Worm (Caenorhabditis elegans): ENCODE results near the gene Y5H2A.4.
A peak's percentile ranks its signal among the peaks of the same experiment; 100 is the strongest.

The Y5H2A.4 gene

ce11 chrV:2238012-2238411 lies 36.1 kb downstream of the Y5H2A.4 start:
- TF ChIP-seq fkh-4 (tag; optimal IDR thresholded peaks at IDR 0.05; ENCODE audit: borderline replicate concordance), result no peak
- peak in 2 of 6 experiments; percentile 5 to 74 for TF ChIP-seq elt-3 (tag; optimal IDR thresholded peaks at IDR 0.05)
- peak; percentile 71 for TF ChIP-seq nhr-20 (tag; optimal IDR thresholded peaks at IDR 0.05)
- peak in 1 of 2 experiments; percentile 23 for TF ChIP-seq lin-35 (GFP tag; optimal IDR thresholded peaks at IDR 0.05)
- no peak for TF ChIP-seq mef-2 (tag; optimal IDR thresholded peaks at IDR 0.05)

ce11 chrV:2235848-2236247 lies 38.3 kb downstream of the Y5H2A.4 start, which contains the start of gene cyp-33C4:
TSS of gene cyp-33C4 (plus strand) at chrV:2236140.
- TF ChIP-seq snu-23 (GFP tag; optimal IDR thresholded peaks at IDR 0.05), result peak; percentile 60
- TF ChIP-seq nhr-19 (GFP tag; conservative IDR thresholded peaks at IDR 0.05), result no peak; the same call in 1 of the 2 replicates
- TF ChIP-seq ztf-11 (tag; optimal IDR thresholded peaks at IDR 0.05), result no peak
- TF ChIP-seq dsc-1 (tag; optimal IDR thresholded peaks at IDR 0.05), result no peak
- peak; percentile 86 for TF ChIP-seq nhr-20 (tag; optimal IDR thresholded peaks at IDR 0.05)
- no peak for TF ChIP-seq xbp-1 (tag; optimal IDR thresholded peaks at IDR 0.05)
- TF ChIP-seq lin-35 (GFP tag; optimal IDR thresholded peaks at IDR 0.05), result peak in 1 of 2 experiments; percentile 35
- TF ChIP-seq nhr-71 (tag; optimal IDR thresholded peaks at IDR 0.05), result peak; percentile 58
- TF ChIP-seq vab-15 (tag; optimal IDR thresholded peaks at IDR 0.05), result no peak
- TF ChIP-seq nhr-47 (tag; optimal IDR thresholded peaks at IDR 0.05), result peak; percentile 33
- peak in 1 of 3 experiments; percentile 26 for TF ChIP-seq dpl-1 (GFP tag; optimal IDR thresholded peaks at IDR 0.05)
- TF ChIP-seq elt-2 (tag; optimal IDR thresholded peaks at IDR 0.05), result peak; percentile 18
- TF ChIP-seq ces-1 (GFP tag; optimal IDR thresholded peaks at IDR 0.05), result no peak
- peak; percentile 13 for TF ChIP-seq mep-1 (tag; optimal IDR thresholded peaks at IDR 0.05)
- TF ChIP-seq ceh-82 (tag; optimal IDR thresholded peaks at IDR 0.05), result peak in 1 of 3 experiments; percentile 20
- TF ChIP-seq ceh-8 (GFP tag; optimal IDR thresholded peaks at IDR 0.05), result no peak
- no peak for TF ChIP-seq F16B12.6 (tag; optimal IDR thresholded peaks at IDR 0.05)
- TF ChIP-seq fkh-8 (tag; optimal IDR thresholded peaks at IDR 0.05), result peak; percentile 55
- TF ChIP-seq blmp-1 (tag; optimal IDR thresholded peaks at IDR 0.05), result peak; percentile 80
- no peak for TF ChIP-seq lin-14 (GFP tag; optimal IDR thresholded peaks at IDR 0.05)
- peak in 1 of 2 experiments; percentile 42 for TF ChIP-seq lsy-2 (tag; optimal IDR thresholded peaks at IDR 0.05)
- TF ChIP-seq efl-1 (optimal IDR thresholded peaks at IDR 0.05), result peak; percentile 26 to 48
- peak; percentile 13 to 82 for TF ChIP-seq efl-1 (GFP tag; optimal IDR thresholded peaks at IDR 0.05 in 1 of 2)
- TF ChIP-seq grh-1 (GFP tag; IDR thresholded peaks at IDR 0.05), result no peak
- no peak for TF ChIP-seq tbx-2 (tag; optimal IDR thresholded peaks at IDR 0.05)
- peak; percentile 34 for TF ChIP-seq swsn-7 (tag; optimal IDR thresholded peaks at IDR 0.05)

- TF ChIP-seq aha-1 (tag; optimal IDR thresholded peaks at IDR 0.05), result no peak
- no peak for TF ChIP-seq efl-1 (optimal IDR thresholded peaks at IDR 0.05)
- peak in 1 of 2 experiments; percentile 70 for TF ChIP-seq efl-1 (GFP tag; optimal IDR thresholded peaks at IDR 0.05 in 1 of 2)
Measured at ce11 chrV:2233177-2233576, 41.0 kb downstream of the Y5H2A.4 start, which contains the start of gene nhr-96. TSS of gene nhr-96 (plus strand) at chrV:2233477.

ce11 chrV:2230912-2231311 lies 43.2 kb downstream of the Y5H2A.4 start, which contains the start of gene nhr-134:
TSS of gene nhr-134 (plus strand) at chrV:2231223.
- TF ChIP-seq elt-2 (tag; optimal IDR thresholded peaks at IDR 0.05) (peak; percentile 54), lin-35 (GFP tag; optimal IDR thresholded peaks at IDR 0.05) (peak in 1 of 2 experiments; percentile 10), efl-1 (optimal IDR thresholded peaks at IDR 0.05) (peak in 1 of 2 experiments; percentile 2), efl-1 (GFP tag; optimal IDR thresholded peaks at IDR 0.05 in 1 of 2) (peak in 1 of 2 experiments; percentile 12), nhr-90 (tag; optimal IDR thresholded peaks at IDR 0.05; ENCODE audit: poor library complexity) (no peak), nhr-20 (tag; optimal IDR thresholded peaks at IDR 0.05) (peak; percentile 26), nhr-11 (tag; optimal IDR thresholded peaks at IDR 0.05) (no peak), xbp-1 (tag; optimal IDR thresholded peaks at IDR 0.05) (no peak)

ce11 chrV:2228781-2229180 lies 45.4 kb downstream of the Y5H2A.4 start, which contains the start of gene nhr-126:
TSS of gene nhr-126 (plus strand) at chrV:2229081.
- TF ChIP-seq aha-1 (tag; optimal IDR thresholded peaks at IDR 0.05) (no peak), zag-1 (tag; optimal IDR thresholded peaks at IDR 0.05) (no peak), F16B12.6 (tag; optimal IDR thresholded peaks at IDR 0.05) (no peak), ceh-63 (GFP tag; optimal IDR thresholded peaks at IDR 0.05) (no peak), efl-3 (GFP tag; optimal IDR thresholded peaks at IDR 0.05) (no peak), unc-98 (GFP tag; IDR thresholded peaks at IDR 0.05) (no peak), sptf-1 (tag; optimal IDR thresholded peaks at IDR 0.05) (no peak), mab-9 (GFP tag; IDR thresholded peaks at IDR 0.05) (no peak), mdl-1 (tag; optimal IDR thresholded peaks at IDR 0.05) (no peak), ceh-90 (tag; optimal IDR thresholded peaks at IDR 0.05) (no peak), ztf-4 (tag; optimal IDR thresholded peaks at IDR 0.05) (no peak), xbp-1 (tag; optimal IDR thresholded peaks at IDR 0.05) (no peak), jun-1 (tag; optimal IDR thresholded peaks at IDR 0.05) (no peak), skn-1 (tag; optimal IDR thresholded peaks at IDR 0.05) (no peak), pqm-1 (tag; optimal IDR thresholded peaks at IDR 0.05) (no peak), ceh-8 (GFP tag; optimal IDR thresholded peaks at IDR 0.05) (no peak), nhr-90 (tag; optimal IDR thresholded peaks at IDR 0.05; ENCODE audit: poor library complexity) (no peak), lin-15B (tag; optimal IDR thresholded peaks at IDR 0.05) (no peak)
